Worm (Caenorhabditis elegans) whole organism, L4 larva: ENCODE measurements around the gene K01H12.4.

Experiments used
- aly-2 ChIP-seq: sonication (generic microtip); optimal IDR thresholded peaks from 2 replicates; lab custom pipeline; 2018; ENCODE audit warnings: missing biosample characterization, missing genetic modification characterization
- ama-1 ChIP-seq: fragments of 150-350 bp; optimal IDR thresholded peaks from 2 replicates; lab custom pipeline; 2014; ENCODE audit warnings: inconsistent platforms, mixed read lengths
- ceh-28 ChIP-seq: fragments of 150-350 bp; optimal IDR thresholded peaks from 2 replicates; lab custom pipeline; 2014; ENCODE audit warnings: missing biosample characterization, missing genetic modification reagents, missing genetic modification characterization
- dve-1 ChIP-seq: sonication (generic microtip); optimal IDR thresholded peaks from 2 replicates; lab custom pipeline; 2017; ENCODE audit warnings: antibody characterized with exemption, mild to moderate bottlenecking, missing genetic modification characterization, missing compliant biosample characterization; ENCODE audit not compliant: insufficient read depth
- lin-13 ChIP-seq: fragments of 150-350 bp; optimal IDR thresholded peaks from 2 replicates; lab custom pipeline; 2014; ENCODE audit warnings: missing biosample characterization, missing genetic modification reagents, missing genetic modification characterization
- lin-29 ChIP-seq: fragments of 200-800 bp; sonication (Bioruptor generic); IDR thresholded peaks from 2 replicates; pipeline ENCODE4 v1.3.6; 2022; ENCODE audit warnings: missing genetic modification reagents, missing genetic modification characterization, missing compliant biosample characterization
- mep-1 ChIP-seq: fragments of 150-350 bp; sonication (generic microtip); optimal IDR thresholded peaks from 3 replicates; lab custom pipeline; 2014; ENCODE audit warnings: missing biosample characterization, missing genetic modification characterization
- nhr-28 ChIP-seq: fragments of 150-350 bp; optimal IDR thresholded peaks from 2 replicates; lab custom pipeline; 2014; ENCODE audit warnings: missing biosample characterization, missing genetic modification characterization
- nhr-77 ChIP-seq: fragments of 150-350 bp; optimal IDR thresholded peaks from 2 replicates; lab custom pipeline; 2014; ENCODE audit warnings: missing biosample characterization, missing genetic modification characterization
- pha-4 ChIP-seq, 2 experiments: fragments of 150-350 bp in 1 of 2; fragments of 200-800 bp in 1 of 2; sonication (Bioruptor generic) in 1 of 2; IDR thresholded peaks in 1 of 2; optimal IDR thresholded peaks in 1 of 2; 2 replicates each; pipeline versions ENCODE4 v1.3.6 to Lab custom; 2014 to 2022; ENCODE audit warnings: missing genetic modification characterization in 2 of 2, missing genetic modification reagents in 2 of 2, missing biosample characterization in 1 of 2, missing compliant biosample characterization in 1 of 2
- pqm-1 ChIP-seq: sonication (generic microtip); optimal IDR thresholded peaks from 2 replicates; lab custom pipeline; 2017; ENCODE audit warnings: missing biosample characterization, missing genetic modification characterization
- unc-62 ChIP-seq, 3 experiments: fragments of 150-350 bp in 1 of 3; sonication (generic microtip); optimal IDR thresholded peaks in 2 of 3; peaks in 1 of 3; 1 replicate in 1 of 3; 2 replicates in 2 of 3; lab custom pipeline; 2014 to 2017; ENCODE audit warnings: missing biosample characterization in 3 of 3, missing genetic modification characterization in 3 of 3, missing genetic modification reagents in 3 of 3, missing genotype in 1 of 3
- zag-1 ChIP-seq: fragments of 150-350 bp; optimal IDR thresholded peaks from 2 replicates; lab custom pipeline; 2014; ENCODE audit warnings: missing biosample characterization, missing genetic modification characterization
- ztf-7 ChIP-seq: fragments of 150-350 bp; optimal IDR thresholded peaks from 2 replicates; lab custom pipeline; 2014; ENCODE audit warnings: missing biosample characterization, missing genetic modification characterization

DNA sequence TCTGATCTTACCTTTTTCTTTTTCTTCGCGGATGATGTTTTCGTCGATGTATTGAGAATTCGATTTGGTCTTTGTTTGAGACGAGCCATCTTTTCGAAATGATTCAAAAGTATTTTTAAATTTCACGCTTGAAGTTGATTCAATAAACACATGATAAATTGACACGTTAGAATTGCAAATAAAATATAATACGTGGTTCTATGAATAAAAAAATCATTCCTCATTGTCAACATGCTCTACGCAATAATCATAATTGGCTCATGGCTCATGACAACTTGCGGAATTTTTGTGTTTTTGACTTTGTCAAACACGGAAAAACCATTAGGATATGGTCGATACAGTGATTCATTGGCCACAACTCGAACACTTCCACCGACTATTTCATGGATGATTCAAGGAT is 29.4 kb upstream of the K01H12.4 start, which contains the start of the genes htas-1 and ZK1251.3:
- TF ChIP-seq pqm-1 (tag; lab: Kevin White, UChicago) = no peak
- TF ChIP-seq nhr-77 = no peak
- TF ChIP-seq zag-1 (tag; lab: Kevin White, UChicago) = no peak
- TF ChIP-seq lin-13 (GFP tag; lab: Kevin White, UChicago) = no peak
- TF ChIP-seq pha-4 (GFP tag; IDR thresholded peaks at IDR 0.05; lab: Robert Waterston, UW) = no peak
- TF ChIP-seq pha-4 (tag; optimal IDR thresholded peaks at IDR 0.05; lab: Kevin White, UChicago) = no peak
- TF ChIP-seq ceh-28 (tag; lab: Kevin White, UChicago) = no peak
- no peak for TF ChIP-seq unc-62 (GFP tag; optimal IDR thresholded peaks at IDR 0.05 in 1 of 2; lab: Kevin White, UChicago)
- TF ChIP-seq unc-62 (tag; optimal IDR thresholded peaks at IDR 0.05; lab: Kevin White, UChicago) = no peak
- no peak for TF ChIP-seq mep-1 (tag; lab: Kevin White, UChicago)
- TF ChIP-seq nhr-28 (tag; lab: Kevin White, UChicago) = no peak
- no peak for TF ChIP-seq lin-29
- TF ChIP-seq aly-2 (tag; lab: Kevin White, UChicago) = no peak
- no peak for TF ChIP-seq ama-1 (lab: Kevin White, UChicago)
- TF ChIP-seq ztf-7 (tag; lab: Kevin White, UChicago) = no peak
- TF ChIP-seq dve-1 (tag; lab: Kevin White, UChicago) = no peak
